Fruit fly (Drosophila melanogaster) whole organism, wandering third instar larva: ENCODE data around the gene mus312.

ENCODE experiments used
- Abd-B ChIP-seq: fragments of >200 bp; optimal IDR thresholded peaks from 2 replicates; lab custom pipeline; 2017; ENCODE audit warnings: missing biosample characterization, missing genetic modification characterization
- CG32264 ChIP-seq: fragments of 200-800 bp; sonication (Bioruptor generic); optimal IDR thresholded peaks from 2 replicates; lab custom pipeline; 2016; ENCODE audit warnings: missing biosample characterization, missing genetic modification characterization
- CG9705 ChIP-seq: fragments of 200-800 bp; sonication (Bioruptor generic); optimal IDR thresholded peaks from 2 replicates; lab custom pipeline; 2018; ENCODE audit warnings: missing biosample characterization, mild to moderate bottlenecking, missing genetic modification characterization
- Dfd ChIP-seq: fragments of >200 bp; optimal IDR thresholded peaks from 2 replicates; lab custom pipeline; 2017; ENCODE audit warnings: missing biosample characterization, missing genetic modification characterization
- HLH106 ChIP-seq: fragments of 200-800 bp; optimal IDR thresholded peaks from 3 replicates; lab custom pipeline; 2019; ENCODE audit warnings: missing biosample characterization, mild to moderate bottlenecking, missing genetic modification characterization, moderate library complexity
- Hnf4 ChIP-seq: fragments of 200-800 bp; sonication (Bioruptor generic); optimal IDR thresholded peaks from 2 replicates; lab custom pipeline; 2016; ENCODE audit warnings: missing biosample characterization, mild to moderate bottlenecking, missing genetic modification characterization
- brk ChIP-seq: fragments of 200-800 bp; sonication (Bioruptor generic); optimal IDR thresholded peaks from 2 replicates; lab custom pipeline; 2016; ENCODE audit warnings: missing biosample characterization, mild to moderate bottlenecking, missing genetic modification characterization
- dl ChIP-seq, 2 experiments: fragments of 175-275, 200-275 bp in 1 of 2; fragments of 200-275 bp in 1 of 2; sonication (Bioruptor generic); optimal IDR thresholded peaks; lab custom pipeline; 2018; ENCODE audit warnings: mild to moderate bottlenecking in 2 of 2, missing biosample characterization in 2 of 2, missing genetic modification characterization in 2 of 2, moderate library complexity in 2 of 2; ENCODE audit not compliant: partially characterized antibody in 2 of 2, insufficient read depth in 1 of 2
- dmrt93B ChIP-seq: fragments of 200-800 bp; sonication (Bioruptor generic); optimal IDR thresholded peaks from 2 replicates; lab custom pipeline; 2018; ENCODE audit warnings: missing biosample characterization, mild to moderate bottlenecking, missing genetic modification characterization
- fru ChIP-seq: fragments of 200-800 bp; sonication (Bioruptor generic); optimal IDR thresholded peaks from 3 replicates; lab custom pipeline; 2016; ENCODE audit warnings: missing biosample characterization, mild to moderate bottlenecking, missing genetic modification characterization
- lola ChIP-seq: fragments of >200 bp; optimal IDR thresholded peaks from 2 replicates; lab custom pipeline; 2017; ENCODE audit warnings: missing biosample characterization, missing genetic modification characterization
- rgr ChIP-seq: fragments of 200-800 bp; sonication (Bioruptor generic); optimal IDR thresholded peaks from 3 replicates; lab custom pipeline; 2016; ENCODE audit warnings: missing biosample characterization, mild to moderate bottlenecking, missing genetic modification characterization
- sv ChIP-seq: fragments of 200-800 bp; sonication (Bioruptor generic); optimal IDR thresholded peaks from 3 replicates; lab custom pipeline; 2016; ENCODE audit warnings: missing biosample characterization, missing genetic modification characterization
- usp ChIP-seq: fragments of >200 bp; optimal IDR thresholded peaks from 2 replicates; lab custom pipeline; 2017; ENCODE audit warnings: missing biosample characterization, missing genetic modification characterization

DNA sequence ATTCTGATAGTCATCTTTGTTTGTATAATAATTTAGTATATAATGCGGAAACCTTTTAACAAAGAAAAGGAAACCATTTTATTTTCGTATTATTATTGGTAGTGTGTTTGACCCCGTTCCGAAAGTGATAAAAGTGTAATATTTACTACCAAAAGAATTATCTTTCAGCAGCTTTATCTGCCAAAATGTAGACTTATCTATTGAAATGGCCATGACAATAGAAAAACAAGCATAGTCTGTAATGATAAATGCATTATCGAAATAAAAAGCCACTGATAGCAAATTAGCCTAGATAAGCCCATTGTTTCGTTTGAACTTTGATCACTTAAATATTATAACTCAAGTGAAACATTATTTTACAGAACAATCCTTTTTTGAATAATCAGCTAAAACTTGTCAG lies 47.2 kb downstream of the mus312 start:
- TF ChIP-seq lola (GFP tag; lab: Kevin White, UChicago): no peak
- no peak for TF ChIP-seq rgr (GFP tag; lab: Kevin White, UChicago)
- no peak for TF ChIP-seq dl (GFP tag; optimal IDR thresholded peaks at IDR 0.05; lab: Kevin White, UChicago; ENCODE audit: insufficient read depth in 1 of 2, partially characterized antibody in 2 of 2)
- TF ChIP-seq fru (GFP tag; lab: Kevin White, UChicago): no peak
- TF ChIP-seq sv (GFP tag; lab: Kevin White, UChicago): no peak
- TF ChIP-seq dmrt93B (GFP tag; lab: Kevin White, UChicago): no peak
- TF ChIP-seq brk (GFP tag; lab: Kevin White, UChicago): peak; percentile 21
- no peak for TF ChIP-seq Hnf4 (GFP tag; lab: Kevin White, UChicago)
- TF ChIP-seq HLH106 (tag; lab: Kevin White, UChicago): no peak
- no peak for TF ChIP-seq CG9705 (GFP tag; lab: Kevin White, UChicago)
- no peak for TF ChIP-seq usp (GFP tag; lab: Kevin White, UChicago)
- TF ChIP-seq CG32264 (GFP tag; lab: Kevin White, UChicago): no peak
- TF ChIP-seq Dfd (GFP tag; lab: Kevin White, UChicago): no peak
- no peak for TF ChIP-seq Abd-B (GFP tag; lab: Kevin White, UChicago)
